Fruit fly (Drosophila melanogaster) whole organism, embryonic: ENCODE measurements around the gene mei-P26.
A peak's percentile ranks its signal among the peaks of the same experiment; 100 is the strongest.

Source experiments
- Ada2b ChIP-seq: fragments of 200-800 bp; sonication (Bioruptor generic); IDR thresholded peaks from 2 replicates; pipeline ENCODE4 v1.3.6; 2022; ENCODE audit warnings: missing biosample characterization, missing genetic modification characterization
- B-H1 ChIP-seq: fragments of 200-800 bp; sonication (Bioruptor generic); IDR thresholded peaks from 3 replicates; pipeline ENCODE4 v1.3.6; 2022; ENCODE audit warnings: missing biosample characterization, missing genetic modification characterization
- CG10462 ChIP-seq: fragments of 200-800 bp; sonication (Bioruptor generic); optimal IDR thresholded peaks from 2 replicates; lab custom pipeline; 2016; ENCODE audit warnings: missing biosample characterization, missing genetic modification characterization
- CG10979 ChIP-seq: fragments of 200-800 bp; sonication (Bioruptor generic); optimal IDR thresholded peaks from 2 replicates; lab custom pipeline; 2018; ENCODE audit warnings: missing biosample characterization, mild to moderate bottlenecking, missing genetic modification characterization, moderate library complexity
- CG11560 ChIP-seq: fragments of 200-800 bp; sonication (Bioruptor generic); IDR thresholded peaks from 3 replicates; pipeline ENCODE4 v1.3.6; 2022; ENCODE audit warnings: missing biosample characterization, missing genetic modification characterization
- CG12155 ChIP-seq: fragments of 200-800 bp; sonication (Bioruptor generic); optimal IDR thresholded peaks from 3 replicates; lab custom pipeline; 2016; ENCODE audit warnings: missing biosample characterization, missing genetic modification characterization
- CG13296 ChIP-seq: fragments of 200-800 bp; sonication (Bioruptor generic); optimal IDR thresholded peaks from 3 replicates; lab custom pipeline; 2018; ENCODE audit warnings: missing biosample characterization, mild to moderate bottlenecking, missing genetic modification characterization
- CG14860 ChIP-seq: fragments of 200-800 bp; sonication (Bioruptor generic); IDR thresholded peaks from 3 replicates; pipeline ENCODE4 v1.3.6; 2022; ENCODE audit warnings: missing biosample characterization, missing genetic modification characterization; ENCODE audit not compliant: partially characterized antibody
- CG15514 ChIP-seq: fragments of 200-800 bp; sonication (Bioruptor generic); optimal IDR thresholded peaks from 3 replicates; lab custom pipeline; 2017; ENCODE audit warnings: missing biosample characterization, missing genetic modification characterization, mild to moderate bottlenecking, moderate library complexity, missing genetic modification reagents
- CG1603 ChIP-seq: fragments of 200-800 bp; sonication (Bioruptor generic); optimal IDR thresholded peaks from 2 replicates; lab custom pipeline; 2019; ENCODE audit warnings: missing biosample characterization, mild to moderate bottlenecking, missing genetic modification characterization, moderate library complexity
- CG17186 ChIP-seq: fragments of 200-800 bp; sonication (Bioruptor generic); optimal IDR thresholded peaks from 3 replicates; lab custom pipeline; 2017; ENCODE audit warnings: missing biosample characterization, missing genetic modification reagents, missing genetic modification characterization
- CG18619 ChIP-seq: fragments of 200-800 bp; sonication (Bioruptor generic); optimal IDR thresholded peaks from 3 replicates; lab custom pipeline; 2017; ENCODE audit warnings: missing biosample characterization, mild to moderate bottlenecking, missing genetic modification characterization
- CG31441 ChIP-seq: fragments of 200-800 bp; sonication (Bioruptor generic); IDR thresholded peaks from 2 replicates; pipeline ENCODE4 v1.3.6; 2022; ENCODE audit warnings: missing biosample characterization, missing genetic modification characterization
- CG4707 ChIP-seq: fragments of 200-800 bp; sonication (Bioruptor generic); optimal IDR thresholded peaks from 2 replicates; lab custom pipeline; 2018; ENCODE audit warnings: missing biosample characterization, mild to moderate bottlenecking, missing genetic modification characterization, moderate library complexity
- CG6854 ChIP-seq: fragments of 200-800 bp; sonication (Bioruptor generic); optimal IDR thresholded peaks from 3 replicates; lab custom pipeline; 2017; ENCODE audit warnings: missing biosample characterization, mild to moderate bottlenecking, missing genetic modification characterization
- CG7786 ChIP-seq: fragments of 200-800 bp; sonication (Bioruptor generic); optimal IDR thresholded peaks from 2 replicates; lab custom pipeline; 2016; ENCODE audit warnings: missing biosample characterization, missing genetic modification characterization
- CG8089 ChIP-seq: fragments of 200-800 bp; sonication (Bioruptor generic); optimal IDR thresholded peaks from 3 replicates; lab custom pipeline; 2016; ENCODE audit warnings: missing biosample characterization, missing genetic modification characterization
- CG9876 ChIP-seq: fragments of 200-800 bp; sonication (Bioruptor generic); optimal IDR thresholded peaks from 2 replicates; lab custom pipeline; 2016; ENCODE audit warnings: missing biosample characterization, missing genetic modification characterization
- Dref ChIP-seq: fragments of 200-800 bp; sonication (Bioruptor generic); IDR thresholded peaks from 2 replicates; pipeline ENCODE4 v1.3.6; 2022; ENCODE audit warnings: missing biosample characterization, missing genetic modification characterization
- H15 ChIP-seq: fragments of 200-800 bp; sonication (Bioruptor generic); IDR thresholded peaks from 3 replicates; pipeline ENCODE4 v1.3.6; 2022; ENCODE audit warnings: missing biosample characterization, missing genetic modification characterization
- H2.0 ChIP-seq: fragments of 200-800 bp; sonication (Bioruptor generic); IDR thresholded peaks from 2 replicates; pipeline ENCODE4 v1.3.6; 2022; ENCODE audit warnings: missing biosample characterization, missing genetic modification characterization
- HLHmδ ChIP-seq: fragments of 200-800 bp; sonication (Bioruptor generic); optimal IDR thresholded peaks from 2 replicates; lab custom pipeline; 2018; ENCODE audit warnings: missing biosample characterization, mild to moderate bottlenecking, missing genetic modification characterization, moderate library complexity
- Hey ChIP-seq: fragments of 200-800 bp; sonication (Bioruptor generic); optimal IDR thresholded peaks from 3 replicates; lab custom pipeline; 2018; ENCODE audit warnings: missing biosample characterization, mild to moderate bottlenecking, missing genetic modification characterization
- Hmx ChIP-seq: fragments of 200-800 bp; sonication (Bioruptor generic); optimal IDR thresholded peaks from 2 replicates; lab custom pipeline; 2016; ENCODE audit warnings: missing biosample characterization, missing genetic modification characterization
- Lpt ChIP-seq: fragments of >200 bp; optimal IDR thresholded peaks from 2 replicates; lab custom pipeline; 2018; ENCODE audit warnings: missing biosample characterization, missing genetic modification characterization
- MBD-R2 ChIP-seq: fragments of 200-800 bp; sonication (Bioruptor generic); IDR thresholded peaks from 2 replicates; pipeline ENCODE4 v1.3.6; 2022; ENCODE audit warnings: missing biosample characterization, missing genetic modification characterization
- Max ChIP-seq: fragments of 200-800 bp; sonication (Bioruptor generic); optimal IDR thresholded peaks from 2 replicates; lab custom pipeline; 2016; ENCODE audit warnings: missing biosample characterization, mild to moderate bottlenecking, missing genetic modification characterization
- NFAT ChIP-seq: fragments of 200-800 bp; sonication (Bioruptor generic); IDR thresholded peaks from 2 replicates; pipeline ENCODE4 v1.3.6; 2022; ENCODE audit warnings: missing biosample characterization, missing genetic modification characterization
- Nf-YA ChIP-seq: fragments of 200-800 bp; sonication (Bioruptor generic); IDR thresholded peaks from 2 replicates; pipeline ENCODE4 v1.3.6; 2022; ENCODE audit warnings: missing biosample characterization, missing genetic modification characterization
- Xrp1 ChIP-seq: fragments of 200-800 bp; sonication (Bioruptor generic); IDR thresholded peaks from 2 replicates; pipeline ENCODE4 v1.3.6; 2022; ENCODE audit warnings: missing biosample characterization, missing genetic modification characterization
- abd-A ChIP-seq: fragments of 200-800 bp; sonication (Bioruptor generic); optimal IDR thresholded peaks from 3 replicates; lab custom pipeline; 2019; ENCODE audit warnings: missing biosample characterization, mild to moderate bottlenecking, missing genetic modification characterization, moderate library complexity
- al ChIP-seq: fragments of 200-800 bp; sonication (Bioruptor generic); IDR thresholded peaks from 2 replicates; pipeline ENCODE4 v1.3.6; 2022; ENCODE audit warnings: missing biosample characterization, missing genetic modification characterization
- ara ChIP-seq: fragments of 200-800 bp; sonication (Bioruptor generic); IDR thresholded peaks from 2 replicates; pipeline ENCODE4 v1.3.6; 2022; ENCODE audit warnings: missing biosample characterization, missing genetic modification characterization
- bsh ChIP-seq, 2 experiments: fragments of 200-800 bp; sonication (Bioruptor generic); optimal IDR thresholded peaks; 2 replicates each; lab custom pipeline; 2017 to 2018; ENCODE audit warnings: mild to moderate bottlenecking in 2 of 2, missing biosample characterization in 2 of 2, missing genetic modification characterization in 2 of 2, moderate library complexity in 1 of 2
- btn ChIP-seq: fragments of 200-800 bp; sonication (Bioruptor generic); optimal IDR thresholded peaks from 2 replicates; lab custom pipeline; 2016; ENCODE audit warnings: missing biosample characterization, missing genetic modification characterization
- chm ChIP-seq: fragments of 200-800 bp; sonication (Bioruptor generic); IDR thresholded peaks from 2 replicates; pipeline ENCODE4 v1.3.6; 2022; ENCODE audit warnings: missing biosample characterization, missing genetic modification characterization
- crc ChIP-seq: fragments of 200-800 bp; sonication (Bioruptor generic); optimal IDR thresholded peaks from 2 replicates; lab custom pipeline; 2016; ENCODE audit warnings: missing biosample characterization, missing genetic modification characterization
- emc ChIP-seq: fragments of 200-800 bp; sonication (Bioruptor generic); optimal IDR thresholded peaks from 2 replicates; lab custom pipeline; 2016; ENCODE audit warnings: missing biosample characterization, missing genetic modification characterization
- ems ChIP-seq: fragments of 200-800 bp; sonication (Bioruptor generic); optimal IDR thresholded peaks from 3 replicates; lab custom pipeline; 2016; ENCODE audit warnings: missing biosample characterization, missing genetic modification characterization
- ewg ChIP-seq: fragments of 200-800 bp; sonication (Bioruptor generic); optimal IDR thresholded peaks from 3 replicates; lab custom pipeline; 2017; ENCODE audit warnings: mild to moderate bottlenecking, missing biosample characterization, missing genetic modification reagents, missing genetic modification characterization
- gsb ChIP-seq: fragments of 200-800 bp; sonication (Bioruptor generic); IDR thresholded peaks from 2 replicates; pipeline ENCODE4 v1.3.6; 2022; ENCODE audit warnings: missing biosample characterization, missing genetic modification characterization
- knrl ChIP-seq: fragments of 200-800 bp; sonication (Bioruptor generic); IDR thresholded peaks from 3 replicates; pipeline ENCODE4 v1.3.6; 2022; ENCODE audit warnings: missing biosample characterization, missing genetic modification characterization; ENCODE audit not compliant: partially characterized antibody
- onecut ChIP-seq: fragments of 200-800 bp; sonication (Bioruptor generic); IDR thresholded peaks from 2 replicates; pipeline ENCODE4 v1.3.6; 2022; ENCODE audit warnings: missing biosample characterization, missing genetic modification characterization
- p53 ChIP-seq: fragments of 200-800 bp; sonication (Bioruptor generic); optimal IDR thresholded peaks from 2 replicates; lab custom pipeline; 2016; ENCODE audit warnings: missing biosample characterization, missing genetic modification characterization
- prd ChIP-seq, 3 experiments: fragments of >200 bp in 2 of 3; fragments of 200-800 bp in 1 of 3; sonication (Bioruptor generic) in 1 of 3; optimal IDR thresholded peaks in 2 of 3; IDR thresholded peaks in 1 of 3; 2 replicates in 2 of 3; 3 replicates in 1 of 3; pipeline versions ENCODE4 v1.3.6 to Lab custom; 2017 to 2022; ENCODE audit warnings: missing biosample characterization in 1 of 3, missing genetic modification characterization in 1 of 3
- repo ChIP-seq: fragments of 200-800 bp; sonication (Bioruptor generic); optimal IDR thresholded peaks from 2 replicates; lab custom pipeline; 2016; ENCODE audit warnings: missing biosample characterization, missing genetic modification characterization
- scrt ChIP-seq: fragments of 200-800 bp; sonication (Bioruptor generic); optimal IDR thresholded peaks from 2 replicates; lab custom pipeline; 2018; ENCODE audit warnings: missing biosample characterization, mild to moderate bottlenecking, missing genetic modification characterization, moderate library complexity
- sd ChIP-seq: fragments of 200-800 bp; sonication (Bioruptor generic); optimal IDR thresholded peaks from 3 replicates; lab custom pipeline; 2018; ENCODE audit warnings: missing biosample characterization, mild to moderate bottlenecking, missing genetic modification characterization, moderate library complexity
- stc ChIP-seq: fragments of 200-800 bp; sonication (Bioruptor generic); IDR thresholded peaks from 2 replicates; pipeline ENCODE4 v1.3.6; 2022; ENCODE audit warnings: missing biosample characterization, missing genetic modification characterization
- trem ChIP-seq: fragments of 200-800 bp; optimal IDR thresholded peaks from 3 replicates; lab custom pipeline; 2019; ENCODE audit warnings: missing biosample characterization, mild to moderate bottlenecking, missing genetic modification characterization, moderate library complexity
- wor ChIP-seq: fragments of 200-800 bp; sonication (Bioruptor generic); IDR thresholded peaks from 2 replicates; pipeline ENCODE4 v1.3.6; 2022; ENCODE audit warnings: missing biosample characterization, missing genetic modification characterization
- yki ChIP-seq: fragments of >200 bp; optimal IDR thresholded peaks from 3 replicates; lab custom pipeline; 2018

Gene mei-P26

dm6 chrX:9141219-9141618 lies 21.8 kb upstream of the mei-P26 start (continued):
- TF ChIP-seq CG14860 (GFP tag; lab: Robert Waterston, UW) (no peak), ara (GFP tag; lab: Robert Waterston, UW) (peak; percentile 90), sd (tag; lab: Kevin White, UChicago) (peak; percentile 36), p53 (GFP tag; lab: Kevin White, UChicago) (no peak), H15 (GFP tag; lab: Robert Waterston, UW) (peak; percentile 85), crc (GFP tag; lab: Kevin White, UChicago) (peak; percentile 10), CG11560 (tag; lab: Robert Waterston, UW) (peak; percentile 65; the same call in 2 of the 3 replicates), CG10462 (GFP tag; lab: Kevin White, UChicago) (peak; percentile 37), NFAT (GFP tag; lab: Robert Waterston, UW) (peak; percentile 75), H2.0 (GFP tag; lab: Robert Waterston, UW) (peak; percentile 86), knrl (GFP tag; lab: Robert Waterston, UW) (0 out of 3 replicates have a peak, but pooled peaks have one; percentile 23), Hmx (no peak), chm (GFP tag; lab: Robert Waterston, UW) (peak; percentile 86), ems (GFP tag; lab: Kevin White, UChicago) (peak; percentile 67), HLHmδ (GFP tag; lab: Kevin White, UChicago) (no peak), CG9876 (GFP tag; lab: Kevin White, UChicago) (peak; percentile 47), trem (peak; percentile 31), abd-A (tag; lab: Kevin White, UChicago) (no peak), CG18619 (GFP tag; lab: Kevin White, UChicago) (peak; percentile 58), wor (GFP tag; lab: Robert Waterston, UW) (peak; percentile 75; the same call in 1 of the 2 replicates), MBD-R2 (peak; percentile 62), stc (peak; percentile 77), Dref (GFP tag; lab: Robert Waterston, UW) (no peak), Xrp1 (GFP tag; lab: Robert Waterston, UW) (peak; percentile 93), Lpt (GFP tag; lab: Kevin White, UChicago) (no peak), CG6854 (peak; percentile 29), Ada2b (peak; percentile 86), emc (GFP tag; lab: Kevin White, UChicago) (no peak), ewg (peak; percentile 53), CG4707 (GFP tag; lab: Kevin White, UChicago) (peak; percentile 45), Hey (tag; lab: Kevin White, UChicago) (peak; percentile 22), gsb (peak; percentile 60), btn (peak; percentile 45), yki (no peak), CG17186 (GFP tag; lab: Kevin White, UChicago) (no peak), CG8089 (GFP tag; lab: Kevin White, UChicago) (peak; percentile 68), Nf-YA (GFP tag; lab: Robert Waterston, UW) (peak; percentile 49), CG1603 (tag; lab: Kevin White, UChicago) (peak; percentile 86), CG31441 (GFP tag; lab: Robert Waterston, UW) (peak; percentile 63), al (GFP tag; lab: Robert Waterston, UW) (peak; percentile 55), CG7786 (peak; percentile 76), prd (optimal IDR thresholded peaks at IDR 0.05; lab: Kevin White, UChicago) (no peak), prd (GFP tag; IDR thresholded peaks at IDR 0.05; lab: Robert Waterston, UW) (peak; percentile 93), CG12155 (GFP tag; lab: Kevin White, UChicago) (peak; percentile 58), CG13296 (GFP tag; lab: Kevin White, UChicago) (peak; percentile 50), bsh (GFP tag; optimal IDR thresholded peaks at IDR 0.05; lab: Kevin White, UChicago) (peak; percentile 26 to 80), repo (GFP tag; lab: Kevin White, UChicago) (peak; percentile 78), onecut (peak; percentile 82), scrt (GFP tag; lab: Kevin White, UChicago) (peak; percentile 7), Max (GFP tag; lab: Kevin White, UChicago) (no peak), CG15514 (GFP tag; lab: Kevin White, UChicago) (no peak), B-H1 (GFP tag; lab: Robert Waterston, UW) (peak; percentile 71), CG10979 (peak; percentile 76)
